Worm (Caenorhabditis elegans) whole organism, L4/young adult: ENCODE measurements around the gene C54D1.7.

ENCODE experiments used
- W03F9.2 ChIP-seq: fragments of 150-350 bp; optimal IDR thresholded peaks from 2 replicates; lab custom pipeline; 2014; ENCODE audit warnings: missing biosample characterization, missing genetic modification characterization
- him-1 ChIP-seq: sonication (generic microtip); optimal IDR thresholded peaks from 2 replicates; lab custom pipeline; 2016; ENCODE audit warnings: missing genotype, missing genetic modification reagents, missing genetic modification characterization, missing compliant biosample characterization

DNA sequence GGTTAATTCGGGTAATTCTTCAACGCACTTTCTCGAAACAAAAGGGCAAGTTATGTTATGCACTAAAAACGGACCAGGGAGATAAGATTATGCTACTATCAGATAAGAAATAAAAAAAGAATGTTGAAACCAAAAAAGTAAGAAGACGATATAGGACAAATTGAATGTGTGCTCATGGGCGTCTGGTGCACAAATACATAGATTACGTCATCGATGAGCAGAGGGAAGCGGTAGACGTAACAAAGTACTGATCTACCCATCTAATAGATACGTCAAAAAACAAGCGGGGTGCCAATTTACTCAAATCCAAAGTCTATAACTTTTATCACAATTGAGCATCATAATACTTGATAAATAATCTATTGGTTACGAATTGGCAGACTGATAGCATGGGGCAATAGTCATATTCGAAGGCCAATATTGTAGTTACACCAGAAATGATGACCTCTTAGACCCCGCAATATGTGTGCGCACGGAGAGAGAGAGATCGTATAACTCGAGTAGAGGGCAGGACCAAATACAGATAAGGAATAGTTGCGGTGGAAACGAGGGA, 3.8 kb downstream of the C54D1.7 start:
- TF ChIP-seq him-1 (no peak), W03F9.2 (tag; lab: Kevin White, UChicago) (no peak)
